Worm (Caenorhabditis elegans): ENCODE results near the gene srh-41.

- TF ChIP-seq pag-3 (tag; optimal IDR thresholded peaks at IDR 0.05; ENCODE audit: borderline replicate concordance, insufficient read depth) (no peak), ama-1 (optimal IDR thresholded peaks at IDR 0.05) (no peak), hpl-2 (GFP tag; optimal IDR thresholded peaks at IDR 0.05) (no peak), unc-98 (GFP tag; IDR thresholded peaks at IDR 0.05) (no peak), sptf-1 (tag; optimal IDR thresholded peaks at IDR 0.05) (no peak), unc-62 (GFP tag; optimal IDR thresholded peaks at IDR 0.05) (no peak), mep-1 (tag; optimal IDR thresholded peaks at IDR 0.05) (peak; percentile 54), nhr-76 (tag; optimal IDR thresholded peaks at IDR 0.05) (no peak), lin-15B (tag; optimal IDR thresholded peaks at IDR 0.05) (no peak), lsy-2 (tag; optimal IDR thresholded peaks at IDR 0.05) (peak in 1 of 2 experiments; percentile 41), ceh-82 (tag; optimal IDR thresholded peaks at IDR 0.05) (no peak)
Observed at ce11 chrII:14247748-14248502, 39.3 kb downstream of the srh-41 start.

All from whole organism, L1 larva.